Fruit fly (Drosophila melanogaster) whole organism: Measurements from ENCODE around the gene CG4653.

Source experiments
- CG8478 ChIP-seq: fragments of >200 bp; optimal IDR thresholded peaks from 2 replicates; lab custom pipeline; 2018; ENCODE audit warnings: inconsistent platforms
- psq ChIP-seq: fragments of >200 bp; optimal IDR thresholded peaks from 2 replicates; lab custom pipeline; 2017

- TF ChIP-seq CG8478 (lab: Kevin White, UChicago) (no peak), psq (lab: Kevin White, UChicago) (no peak)
These were observed 29.4 kb downstream of the CG4653 start for dm6 chrX:16733244-16733643.
